Worm (Caenorhabditis elegans): ENCODE measurements around the gene F39E9.6.

The F39E9.6 gene

ce11 chrII:3313442-3313841, at the start of gene F39E9.6:
Gene F39E9.6, minus strand, starts transcription at chrII:3313542.
- no peak for TF ChIP-seq Y53G8AR.9 (GFP tag; conservative IDR thresholded peaks at IDR 0.05)
- no peak for TF ChIP-seq F55B11.4 (tag; optimal IDR thresholded peaks at IDR 0.05; ENCODE audit: borderline replicate concordance, insufficient read depth)
- no peak for TF ChIP-seq ceh-91 (GFP tag; IDR thresholded peaks at IDR 0.05)
- TF ChIP-seq die-1 (tag; optimal IDR thresholded peaks at IDR 0.05): no peak
- TF ChIP-seq pbrm-1 (GFP tag; IDR thresholded peaks at IDR 0.05): no peak

- TF ChIP-seq unc-62 (GFP tag; optimal IDR thresholded peaks at IDR 0.05) (no peak), F37B4.10 (GFP tag; IDR thresholded peaks at IDR 0.05) (no peak), pbrm-1 (GFP tag; IDR thresholded peaks at IDR 0.05) (no peak)
Observed at ce11 chrII:3358834-3359233, 45.5 kb upstream of the F39E9.6 start, which contains the start of the genes lido-14 and bath-27. Gene lido-14, plus strand, starts transcription at chrII:3359134. Gene bath-27, plus strand, starts transcription at chrII:3359139.

ce11 chrII:3349820-3350291, 36.5 kb upstream of the F39E9.6 start, which contains the start of gene F14D2.8:
Gene F14D2.8, minus strand, starts transcription at chrII:3349870.
- no peak for TF ChIP-seq F49E8.2 (tag; optimal IDR thresholded peaks at IDR 0.05; ENCODE audit: insufficient read depth)
- TF ChIP-seq madf-10 (tag; optimal IDR thresholded peaks at IDR 0.05): no peak
- no peak for TF ChIP-seq F33H1.4 (GFP tag; IDR thresholded peaks at IDR 0.05)
- no peak for TF ChIP-seq dpl-1 (GFP tag; optimal IDR thresholded peaks at IDR 0.05)
- TF ChIP-seq hmg-1.2 (GFP tag; IDR thresholded peaks at IDR 0.05): no peak
- TF ChIP-seq ceh-58 (GFP tag; IDR thresholded peaks at IDR 0.05): no peak
- peak; percentile 68 for TF ChIP-seq madf-6 (GFP tag; IDR thresholded peaks at IDR 0.05)
- TF ChIP-seq rec-8 (tag; optimal IDR thresholded peaks at IDR 0.05): no peak
- peak; percentile 25; the same call in 1 of the 2 replicates for TF ChIP-seq D2030.7 (GFP tag; IDR thresholded peaks at IDR 0.05)
- TF ChIP-seq mcd-1 (GFP tag; IDR thresholded peaks at IDR 0.05): no peak
- TF ChIP-seq lsl-1 (GFP tag; optimal IDR thresholded peaks at IDR 0.05): peak; percentile 86
- TF ChIP-seq aptf-3 (GFP tag; IDR thresholded peaks at IDR 0.05): no peak
- no peak for TF ChIP-seq lin-54 (GFP tag; optimal IDR thresholded peaks at IDR 0.05)
- no peak for TF ChIP-seq T26A5.8 (tag; optimal IDR thresholded peaks at IDR 0.05)
- no peak for TF ChIP-seq die-1 (tag; optimal IDR thresholded peaks at IDR 0.05)
- TF ChIP-seq madf-8 (GFP tag; conservative IDR thresholded peaks at IDR 0.05): 0 out of 2 replicates have a peak, but pooled peaks have one; percentile 6
- no peak for TF ChIP-seq hrde-1 (tag; optimal IDR thresholded peaks at IDR 0.05; ENCODE audit: borderline replicate concordance)
- no peak for TF ChIP-seq lir-1 (GFP tag; conservative IDR thresholded peaks at IDR 0.05)
- no peak for TF ChIP-seq him-1 (tag; optimal IDR thresholded peaks at IDR 0.05)
- TF ChIP-seq zim-3 (tag; optimal IDR thresholded peaks at IDR 0.05): no peak

ce11 chrII:3347940-3348610, 34.7 kb upstream of the F39E9.6 start, which contains the start of the genes F14D2.14 and bath-29:
Gene F14D2.14, minus strand, starts transcription at chrII:3347990.
Gene bath-29, plus strand, starts transcription at chrII:3348560.
- TF ChIP-seq madf-6 (GFP tag; IDR thresholded peaks at IDR 0.05) (peak; percentile 84), lsl-1 (GFP tag; optimal IDR thresholded peaks at IDR 0.05) (peak; percentile 71), Y53F4B.3 (GFP tag; IDR thresholded peaks at IDR 0.05) (no peak), hsf-1 (GFP tag; IDR thresholded peaks at IDR 0.05) (peak; percentile 90), aptf-3 (GFP tag; IDR thresholded peaks at IDR 0.05) (no peak), xnd-1 (tag; optimal IDR thresholded peaks at IDR 0.05) (peak; percentile 15), ztf-18 (tag; optimal IDR thresholded peaks at IDR 0.05) (no peak), nhr-27 (tag; optimal IDR thresholded peaks at IDR 0.05) (no peak), efl-1 (GFP tag; optimal IDR thresholded peaks at IDR 0.05) (peak; percentile 0), madf-8 (GFP tag; conservative IDR thresholded peaks at IDR 0.05) (0 out of 2 replicates have a peak, but pooled peaks have one; percentile 45), repo-1 (tag; optimal IDR thresholded peaks at IDR 0.05) (no peak), hlh-12 (tag; optimal IDR thresholded peaks at IDR 0.05) (no peak), B0261.1 (tag; optimal IDR thresholded peaks at IDR 0.05) (no peak), ccch-3 (GFP tag; optimal IDR thresholded peaks at IDR 0.05) (no peak), F55B11.4 (tag; optimal IDR thresholded peaks at IDR 0.05; ENCODE audit: borderline replicate concordance, insufficient read depth) (no peak), athp-1 (tag; optimal IDR thresholded peaks at IDR 0.05) (no peak), attf-6 (GFP tag; IDR thresholded peaks at IDR 0.05) (no peak), bed-1 (GFP tag; IDR thresholded peaks at IDR 0.05) (no peak), rcor-1 (GFP tag; IDR thresholded peaks at IDR 0.05) (peak; percentile 15; the same call in 1 of the 2 replicates), dpff-1 (tag; optimal IDR thresholded peaks at IDR 0.05) (no peak), Y79H2A.3 (GFP tag; conservative IDR thresholded peaks at IDR 0.05) (no peak), lag-1 (GFP tag; IDR thresholded peaks at IDR 0.05) (no peak)

Measured in whole organism, young adult.